Fruit fly (Drosophila melanogaster): Measurements from ENCODE around the gene RhoGEF64C.
A peak's percentile ranks its signal among the peaks of the same experiment; 100 is the strongest.

Gene RhoGEF64C

dm6 chr3L:4698032-4698431, 5.4 kb downstream of the RhoGEF64C start (continued):
- TF ChIP-seq org-1 (GFP tag; optimal IDR thresholded peaks at IDR 0.05), result peak; percentile 62
- TF ChIP-seq CG3838 (GFP tag; optimal IDR thresholded peaks at IDR 0.05), result peak; percentile 60
- TF ChIP-seq shn (GFP tag; optimal IDR thresholded peaks at IDR 0.05), result peak; percentile 66
- no peak for TF ChIP-seq Dll (GFP tag; IDR thresholded peaks at IDR 0.05; ENCODE audit: partially characterized antibody)
- TF ChIP-seq CG4617 (GFP tag; optimal IDR thresholded peaks at IDR 0.05; ENCODE audit: borderline replicate concordance), result peak; percentile 36
- TF ChIP-seq Tbp (GFP tag; optimal IDR thresholded peaks at IDR 0.05), result no peak
- TF ChIP-seq CG10267 (tag; optimal IDR thresholded peaks at IDR 0.05), result peak; percentile 72
- TF ChIP-seq lilli (GFP tag; optimal IDR thresholded peaks at IDR 0.05), result peak; percentile 87
- TF ChIP-seq sens-2 (GFP tag; IDR thresholded peaks at IDR 0.05), result peak; percentile 74
- peak; percentile 61 for TF ChIP-seq CG8359 (GFP tag; optimal IDR thresholded peaks at IDR 0.05; ENCODE audit: borderline replicate concordance)
- peak; percentile 81 for TF ChIP-seq CG18599 (GFP tag; optimal IDR thresholded peaks at IDR 0.05)
- TF ChIP-seq CG31441 (GFP tag; IDR thresholded peaks at IDR 0.05), result peak; percentile 76
- peak; percentile 86 for TF ChIP-seq az2 (GFP tag; optimal IDR thresholded peaks at IDR 0.05)
- TF ChIP-seq CG18011 (GFP tag; optimal IDR thresholded peaks at IDR 0.05), result peak; percentile 50
- peak; percentile 84 for TF ChIP-seq CG9932 (GFP tag; IDR thresholded peaks at IDR 0.05)
- peak; percentile 84 for TF ChIP-seq CG13296 (GFP tag; optimal IDR thresholded peaks at IDR 0.05)
- TF ChIP-seq CG8478 (optimal IDR thresholded peaks at IDR 0.05), result no peak
- TF ChIP-seq nerfin-1 (tag; optimal IDR thresholded peaks at IDR 0.05), result peak; percentile 70
- TF ChIP-seq CG13624 (GFP tag; optimal IDR thresholded peaks at IDR 0.05), result peak; percentile 87
- peak; percentile 70 for TF ChIP-seq CG6765 (GFP tag; optimal IDR thresholded peaks at IDR 0.05)
- peak; percentile 57 for TF ChIP-seq Nf-YB (GFP tag; optimal IDR thresholded peaks at IDR 0.05)
- TF ChIP-seq CG16813 (GFP tag; IDR thresholded peaks at IDR 0.05; ENCODE audit: partially characterized antibody), result no peak
- peak; percentile 50 for TF ChIP-seq salm (tag; optimal IDR thresholded peaks at IDR 0.05)
- TF ChIP-seq Doc3 (GFP tag; IDR thresholded peaks at IDR 0.05; ENCODE audit: partially characterized antibody), result no peak
- peak; percentile 68 for TF ChIP-seq CG18262 (tag; optimal IDR thresholded peaks at IDR 0.05)
- TF ChIP-seq yki (optimal IDR thresholded peaks at IDR 0.05), result no peak
- TF ChIP-seq CG7928 (GFP tag; optimal IDR thresholded peaks at IDR 0.05), result peak; percentile 40
- TF ChIP-seq Usf (GFP tag; optimal IDR thresholded peaks at IDR 0.05), result peak; percentile 61
- TF ChIP-seq C15 (GFP tag; IDR thresholded peaks at IDR 0.05), result peak; percentile 80
- no peak for TF ChIP-seq stwl (tag; optimal IDR thresholded peaks at IDR 0.05)
- peak; percentile 48 for TF ChIP-seq slou (GFP tag; optimal IDR thresholded peaks at IDR 0.05)
- TF ChIP-seq Dad (GFP tag; optimal IDR thresholded peaks at IDR 0.05), result peak; percentile 87
- peak; percentile 85 for TF ChIP-seq Xrp1 (GFP tag; IDR thresholded peaks at IDR 0.05)
- peak; percentile 51 for TF ChIP-seq da (GFP tag; optimal IDR thresholded peaks at IDR 0.05)
- peak; percentile 86 for TF ChIP-seq Hsf (GFP tag; optimal IDR thresholded peaks at IDR 0.05)
- no peak for TF ChIP-seq nerfin-2 (GFP tag; IDR thresholded peaks at IDR 0.05; ENCODE audit: partially characterized antibody)
- no peak for TF ChIP-seq ftz-f1 (GFP tag; optimal IDR thresholded peaks at IDR 0.05)
- TF ChIP-seq ind (GFP tag; optimal IDR thresholded peaks at IDR 0.05), result peak; percentile 88
- TF ChIP-seq Mes4 (GFP tag; optimal IDR thresholded peaks at IDR 0.05), result peak; percentile 65
- TF ChIP-seq tx (GFP tag; optimal IDR thresholded peaks at IDR 0.05), result peak; percentile 77
- 0 out of 3 replicates have a peak, but pooled peaks have one; percentile 36 for TF ChIP-seq CG11560 (tag; IDR thresholded peaks at IDR 0.05)
- TF ChIP-seq zen (tag; optimal IDR thresholded peaks at IDR 0.05), result peak; percentile 53
- TF ChIP-seq Hr51 (GFP tag; optimal IDR thresholded peaks at IDR 0.05), result peak; percentile 73 to 89
